Worm (Caenorhabditis elegans) whole organism, L3 larva: ENCODE data around the gene C07H6.2.

ENCODE experiments used
- R02D3.7 ChIP-seq: fragments of 150-350 bp; optimal IDR thresholded peaks from 2 replicates; lab custom pipeline; 2014; ENCODE audit warnings: missing biosample characterization, missing genetic modification characterization
- ZK546.5 ChIP-seq: sonication (generic microtip); optimal IDR thresholded peaks from 2 replicates; lab custom pipeline; 2017; ENCODE audit warnings: missing biosample characterization, missing genetic modification characterization
- ama-1 ChIP-seq: fragments of 150-350 bp; optimal IDR thresholded peaks from 2 replicates; lab custom pipeline; 2018
- ceh-16 ChIP-seq: sonication (generic microtip); optimal IDR thresholded peaks from 2 replicates; lab custom pipeline; 2017; ENCODE audit warnings: missing biosample characterization, missing genetic modification characterization
- ceh-28 ChIP-seq: fragments of 150-350 bp; optimal IDR thresholded peaks from 2 replicates; lab custom pipeline; 2014; ENCODE audit warnings: missing biosample characterization, missing genetic modification reagents, missing genetic modification characterization
- ceh-82 ChIP-seq: fragments of 150-350 bp; optimal IDR thresholded peaks from 2 replicates; lab custom pipeline; 2014; ENCODE audit warnings: missing biosample characterization, missing genetic modification characterization
- ceh-9 ChIP-seq: sonication (generic microtip); optimal IDR thresholded peaks from 2 replicates; lab custom pipeline; 2018; ENCODE audit warnings: missing biosample characterization, missing genetic modification characterization
- daf-12 ChIP-seq: fragments of 150-350 bp; optimal IDR thresholded peaks from 2 replicates; lab custom pipeline; 2014; ENCODE audit warnings: missing biosample characterization, missing genetic modification reagents, missing genetic modification characterization
- egl-5 ChIP-seq: fragments of 150-350 bp; optimal IDR thresholded peaks from 2 replicates; lab custom pipeline; 2017; ENCODE audit warnings: missing biosample characterization, missing genetic modification reagents, missing genetic modification characterization, inconsistent platforms
- elt-1 ChIP-seq: fragments of 150-350 bp; optimal IDR thresholded peaks from 2 replicates; lab custom pipeline; 2014; ENCODE audit warnings: missing biosample characterization, missing genetic modification characterization
- eor-1 ChIP-seq, 2 experiments: fragments of 150-350 bp; optimal IDR thresholded peaks; 2 replicates each; lab custom pipeline; 2014 to 2018; ENCODE audit warnings: missing biosample characterization in 2 of 2, missing genetic modification characterization in 2 of 2
- fkh-10 ChIP-seq: sonication (generic microtip); optimal IDR thresholded peaks from 2 replicates; lab custom pipeline; 2017; ENCODE audit warnings: missing biosample characterization, missing genetic modification reagents, missing genetic modification characterization
- hmg-11 ChIP-seq: sonication (generic microtip); optimal IDR thresholded peaks from 2 replicates; lab custom pipeline; 2016; ENCODE audit warnings: missing genetic modification characterization, missing compliant biosample characterization
- lin-39 ChIP-seq: fragments of 150-350 bp; optimal IDR thresholded peaks from 2 replicates; lab custom pipeline; 2018; ENCODE audit warnings: missing biosample characterization, missing genetic modification reagents, missing genetic modification characterization
- lsy-12 ChIP-seq: sonication (generic microtip); optimal IDR thresholded peaks from 2 replicates; lab custom pipeline; 2016; ENCODE audit warnings: mild to moderate bottlenecking, missing genetic modification characterization, missing compliant biosample characterization
- mml-1 ChIP-seq: fragments of 150-350 bp; sonication (generic microtip); optimal IDR thresholded peaks from 3 replicates; lab custom pipeline; 2014; ENCODE audit warnings: missing biosample characterization, missing genetic modification characterization
- nfya-1 ChIP-seq: sonication (generic microtip); optimal IDR thresholded peaks from 2 replicates; lab custom pipeline; 2017; ENCODE audit warnings: missing genetic modification characterization, mild to moderate bottlenecking, missing compliant biosample characterization, antibody characterized with exemption, moderate library complexity; ENCODE audit not compliant: insufficient read depth
- nhr-12 ChIP-seq: fragments of 150-350 bp; optimal IDR thresholded peaks from 2 replicates; lab custom pipeline; 2014; ENCODE audit warnings: missing biosample characterization, missing genetic modification characterization
- nhr-23 ChIP-seq: fragments of 150-350 bp; optimal IDR thresholded peaks from 2 replicates; lab custom pipeline; 2014; ENCODE audit warnings: missing biosample characterization, missing genetic modification reagents, missing genetic modification characterization
- nhr-237 ChIP-seq: fragments of 150-350 bp; optimal IDR thresholded peaks from 2 replicates; lab custom pipeline; 2014; ENCODE audit warnings: missing biosample characterization, missing genetic modification characterization
- nhr-25 ChIP-seq: sonication (generic microtip); optimal IDR thresholded peaks from 2 replicates; lab custom pipeline; 2017; ENCODE audit warnings: missing biosample characterization, missing genetic modification characterization
- nhr-28 ChIP-seq: fragments of 150-350 bp; optimal IDR thresholded peaks from 2 replicates; lab custom pipeline; 2014; ENCODE audit warnings: missing biosample characterization, missing genetic modification characterization
- nhr-43 ChIP-seq: sonication (generic microtip); optimal IDR thresholded peaks from 2 replicates; lab custom pipeline; 2016; ENCODE audit warnings: mild to moderate bottlenecking, missing genetic modification characterization, missing compliant biosample characterization; ENCODE audit not compliant: poor library complexity, severe bottlenecking
- nhr-77 ChIP-seq: fragments of 150-350 bp; optimal IDR thresholded peaks from 2 replicates; lab custom pipeline; 2014; ENCODE audit warnings: missing biosample characterization, missing genetic modification characterization
- pha-4 ChIP-seq: fragments of 150-350 bp; optimal IDR thresholded peaks from 2 replicates; lab custom pipeline; 2014; ENCODE audit warnings: missing biosample characterization, missing genetic modification reagents, missing genetic modification characterization
- pqm-1 ChIP-seq: fragments of 150-350 bp; optimal IDR thresholded peaks from 2 replicates; lab custom pipeline; 2017; ENCODE audit warnings: missing biosample characterization, missing genetic modification characterization, inconsistent platforms
- skn-1 ChIP-seq: fragments of 150-350 bp; optimal IDR thresholded peaks from 2 replicates; lab custom pipeline; 2014; ENCODE audit warnings: missing biosample characterization, missing genetic modification characterization
- snpc-4 ChIP-seq: fragments of 150-350 bp; optimal IDR thresholded peaks from 2 replicates; lab custom pipeline; 2014; ENCODE audit warnings: missing biosample characterization, missing genetic modification characterization
- unc-39 ChIP-seq: sonication (generic microtip); optimal IDR thresholded peaks from 4 replicates; lab custom pipeline; 2017; ENCODE audit warnings: missing biosample characterization, missing genetic modification characterization
- unc-62 ChIP-seq: fragments of 150-350 bp; sonication (generic microtip); optimal IDR thresholded peaks from 4 replicates; lab custom pipeline; 2014; ENCODE audit warnings: missing biosample characterization, missing genetic modification reagents, missing genetic modification characterization
- zag-1 ChIP-seq: fragments of 150-350 bp; optimal IDR thresholded peaks from 2 replicates; lab custom pipeline; 2014; ENCODE audit warnings: missing biosample characterization, missing genetic modification characterization

C07H6.2 gene

ce11 chrIII:7530830-7531229, 10.0 kb downstream of the C07H6.2 start:
- TF ChIP-seq ceh-82 (tag; lab: Kevin White, UChicago) (no peak), mml-1 (tag; lab: Kevin White, UChicago) (no peak), nhr-77 (tag; lab: Kevin White, UChicago) (no peak), skn-1 (tag; lab: Kevin White, UChicago) (no peak), hmg-11 (tag; lab: Kevin White, UChicago) (no peak), pqm-1 (tag; lab: Kevin White, UChicago) (no peak), lin-39 (tag; lab: Kevin White, UChicago) (no peak), ceh-9 (tag; lab: Kevin White, UChicago) (no peak), lsy-12 (tag; lab: Kevin White, UChicago) (no peak), nhr-28 (tag; lab: Kevin White, UChicago) (no peak), ceh-28 (no peak), ama-1 (lab: Kevin White, UChicago) (no peak), nhr-237 (tag; lab: Kevin White, UChicago) (no peak), snpc-4 (tag; lab: Kevin White, UChicago) (no peak)

ce11 chrIII:7531385-7531784, 10.6 kb downstream of the C07H6.2 start:
- no peak for TF ChIP-seq mml-1 (tag; lab: Kevin White, UChicago)
- TF ChIP-seq lsy-12 (tag; lab: Kevin White, UChicago), result no peak
- no peak for TF ChIP-seq fkh-10 (GFP tag; lab: Kevin White, UChicago)
- TF ChIP-seq daf-12, result no peak
- no peak for TF ChIP-seq hmg-11 (tag; lab: Kevin White, UChicago)
- TF ChIP-seq, all 47 proteins: peak for 0

ce11 chrIII:7533012-7533411, 12.2 kb downstream of the C07H6.2 start:
- no peak for TF ChIP-seq ZK546.5 (tag; lab: Kevin White, UChicago)
- peak; percentile 17 for TF ChIP-seq ceh-28

ce11 chrIII:7534648-7535047, 13.8 kb downstream of the C07H6.2 start:
- TF ChIP-seq skn-1 (tag; lab: Kevin White, UChicago), result no peak
- TF ChIP-seq ceh-28, result peak; percentile 34
- TF ChIP-seq nfya-1 (tag; lab: Kevin White, UChicago), result peak; percentile 99
- peak; percentile 51 for TF ChIP-seq elt-1 (tag; lab: Kevin White, UChicago)
- no peak for TF ChIP-seq pha-4
- TF ChIP-seq egl-5 (tag; lab: Kevin White, UChicago), result no peak
- TF ChIP-seq nhr-12 (tag; lab: Kevin White, UChicago), result no peak
- peak; percentile 80 for TF ChIP-seq unc-62 (GFP tag; lab: Kevin White, UChicago)
- TF ChIP-seq nhr-25 (tag; lab: Kevin White, UChicago), result peak; percentile 47
- peak; percentile 1 for TF ChIP-seq lsy-12 (tag; lab: Kevin White, UChicago)

- TF ChIP-seq zag-1 (tag; lab: Kevin White, UChicago) (no peak), nhr-23 (tag; lab: Kevin White, UChicago) (no peak)
Measured at ce11 chrIII:7535347-7535746, 14.5 kb downstream of the C07H6.2 start.

ce11 chrIII:7536559-7536958, 15.8 kb downstream of the C07H6.2 start, which contains the start of gene lin-39:
Gene lin-39, minus strand, starts transcription at chrIII:7536632.
- TF ChIP-seq nfya-1 (tag; lab: Kevin White, UChicago) (peak; percentile 53), snpc-4 (tag; lab: Kevin White, UChicago) (no peak)

ce11 chrIII:7542037-7542436, 21.2 kb downstream of the C07H6.2 start:
- TF ChIP-seq unc-39 (tag; lab: Kevin White, UChicago), result no peak
- no peak for TF ChIP-seq nhr-43 (tag; lab: Kevin White, UChicago)
- TF ChIP-seq nhr-77 (tag; lab: Kevin White, UChicago), result no peak
- no peak for TF ChIP-seq R02D3.7 (tag; lab: Kevin White, UChicago)
- no peak for TF ChIP-seq hmg-11 (tag; lab: Kevin White, UChicago)
- TF ChIP-seq eor-1 (tag; optimal IDR thresholded peaks at IDR 0.05; lab: Kevin White, UChicago), result no peak
- TF ChIP-seq ceh-9 (tag; lab: Kevin White, UChicago), result no peak
- TF ChIP-seq lin-39 (tag; lab: Kevin White, UChicago), result no peak
- no peak for TF ChIP-seq ceh-16 (tag; lab: Kevin White, UChicago)
